Fruit fly (Drosophila melanogaster) Kc167 (cell line): Measurements from ENCODE around the gene Got2.

Experiments used
- Myc ChIP-seq: fragments of >200 bp; optimal IDR thresholded peaks from 2 replicates; lab custom pipeline; 2017; ENCODE audit warnings: missing external identifiers
- Sin3A ChIP-seq: fragments of >200 bp; optimal IDR thresholded peaks from 2 replicates; lab custom pipeline; 2018; ENCODE audit warnings: missing external identifiers
- h ChIP-seq: fragments of >200 bp; optimal IDR thresholded peaks from 3 replicates; lab custom pipeline; 2018; ENCODE audit warnings: missing external identifiers
- insv ChIP-seq: fragments of >200 bp; optimal IDR thresholded peaks from 3 replicates; lab custom pipeline; 2018; ENCODE audit warnings: missing external identifiers
- psq ChIP-seq: fragments of >200 bp; optimal IDR thresholded peaks from 2 replicates; lab custom pipeline; 2017; ENCODE audit warnings: missing external identifiers
- ttk ChIP-seq: sonication (Bioruptor generic); optimal IDR thresholded peaks from 2 replicates; lab custom pipeline; 2017; ENCODE audit warnings: missing external identifiers

Got2 gene

dm6 chr2L:1987434-1988191 is at the start of gene Got2:
TSS of gene Got2 (minus strand) at chr2L:1987758.
- TF ChIP-seq insv, result no peak
- TF ChIP-seq Sin3A (lab: Kevin White, UChicago), result no peak
- no peak for TF ChIP-seq psq (lab: Kevin White, UChicago)
- TF ChIP-seq ttk (lab: Kevin White, UChicago), result no peak
- TF ChIP-seq h (lab: Kevin White, UChicago), result no peak
- TF ChIP-seq Myc (lab: Kevin White, UChicago), result no peak

- TF ChIP-seq psq (lab: Kevin White, UChicago), result no peak
- no peak for TF ChIP-seq ttk (lab: Kevin White, UChicago)
- TF ChIP-seq Myc (lab: Kevin White, UChicago), result no peak
- TF ChIP-seq Sin3A (lab: Kevin White, UChicago), result no peak
- no peak for TF ChIP-seq h (lab: Kevin White, UChicago)
- TF ChIP-seq insv, result no peak
Observed at dm6 chr2L:2037165-2037550, 49.6 kb upstream of the Got2 start, which contains the start of gene lectin-22C. TSS of gene lectin-22C (minus strand) at chr2L:2037265.

- TF ChIP-seq insv (no peak), Myc (lab: Kevin White, UChicago) (no peak), h (lab: Kevin White, UChicago) (no peak), ttk (lab: Kevin White, UChicago) (no peak), Sin3A (lab: Kevin White, UChicago) (no peak), psq (lab: Kevin White, UChicago) (no peak)
Observed at dm6 chr2L:2035941-2036340, 48.4 kb upstream of the Got2 start, which contains the start of gene CG42296. TSS of gene CG42296 (minus strand) at chr2L:2036041.

- TF ChIP-seq ttk (lab: Kevin White, UChicago), result no peak
- no peak for TF ChIP-seq Sin3A (lab: Kevin White, UChicago)
- TF ChIP-seq psq (lab: Kevin White, UChicago), result no peak
- no peak for TF ChIP-seq h (lab: Kevin White, UChicago)
- no peak for TF ChIP-seq insv
- TF ChIP-seq Myc (lab: Kevin White, UChicago), result no peak
Observed at dm6 chr2L:2032076-2032475, 44.5 kb upstream of the Got2 start.

dm6 chr2L:2031522-2031921 is 44.0 kb upstream of the Got2 start:
- no peak for TF ChIP-seq Myc (lab: Kevin White, UChicago)
- TF ChIP-seq ttk (lab: Kevin White, UChicago), result no peak
- no peak for TF ChIP-seq insv
- no peak for TF ChIP-seq h (lab: Kevin White, UChicago)
- no peak for TF ChIP-seq Sin3A (lab: Kevin White, UChicago)
- TF ChIP-seq psq (lab: Kevin White, UChicago), result no peak

- no peak for TF ChIP-seq ttk (lab: Kevin White, UChicago)
- TF ChIP-seq Sin3A (lab: Kevin White, UChicago), result no peak
- TF ChIP-seq insv, result no peak
- no peak for TF ChIP-seq h (lab: Kevin White, UChicago)
- TF ChIP-seq psq (lab: Kevin White, UChicago), result no peak
- no peak for TF ChIP-seq Myc (lab: Kevin White, UChicago)
Observed at dm6 chr2L:2022823-2023222, 35.3 kb upstream of the Got2 start.

- TF ChIP-seq Myc (lab: Kevin White, UChicago) (no peak), ttk (lab: Kevin White, UChicago) (no peak), h (lab: Kevin White, UChicago) (no peak), psq (lab: Kevin White, UChicago) (no peak), Sin3A (lab: Kevin White, UChicago) (no peak), insv (no peak)
Observed at dm6 chr2L:2015204-2015603, 27.6 kb upstream of the Got2 start.

- TF ChIP-seq psq (lab: Kevin White, UChicago) (no peak), h (lab: Kevin White, UChicago) (no peak), insv (no peak), ttk (lab: Kevin White, UChicago) (no peak), Sin3A (lab: Kevin White, UChicago) (no peak), Myc (lab: Kevin White, UChicago) (no peak)
Observed at dm6 chr2L:2013836-2014434, 26.4 kb upstream of the Got2 start.

- no peak for TF ChIP-seq Myc (lab: Kevin White, UChicago)
- no peak for TF ChIP-seq Sin3A (lab: Kevin White, UChicago)
- TF ChIP-seq insv, result no peak
- no peak for TF ChIP-seq psq (lab: Kevin White, UChicago)
- TF ChIP-seq h (lab: Kevin White, UChicago), result no peak
Observed at dm6 chr2L:2013057-2013456, 25.5 kb upstream of the Got2 start.

- no peak for TF ChIP-seq Sin3A (lab: Kevin White, UChicago)
- no peak for TF ChIP-seq ttk (lab: Kevin White, UChicago)
- no peak for TF ChIP-seq Myc (lab: Kevin White, UChicago)
- no peak for TF ChIP-seq insv
- no peak for TF ChIP-seq h (lab: Kevin White, UChicago)
- TF ChIP-seq psq (lab: Kevin White, UChicago), result no peak
Observed at dm6 chr2L:2011430-2011829, 23.9 kb upstream of the Got2 start.

dm6 chr2L:2010335-2011061 is 22.9 kb upstream of the Got2 start:
- TF ChIP-seq insv, result no peak
- no peak for TF ChIP-seq Sin3A (lab: Kevin White, UChicago)
- no peak for TF ChIP-seq Myc (lab: Kevin White, UChicago)
